Worm (Caenorhabditis elegans): Measurements from ENCODE around the gene srz-102.

- TF ChIP-seq nhr-28 (tag; optimal IDR thresholded peaks at IDR 0.05) (no peak), fkh-4 (tag; optimal IDR thresholded peaks at IDR 0.05; ENCODE audit: borderline replicate concordance) (no peak), ceh-88 (GFP tag; IDR thresholded peaks at IDR 0.05) (no peak), unc-62 (GFP tag; optimal IDR thresholded peaks at IDR 0.05) (no peak), fkh-10 (GFP tag; optimal IDR thresholded peaks at IDR 0.05) (no peak), nhr-84 (tag; optimal IDR thresholded peaks at IDR 0.05) (no peak), nhr-237 (tag; optimal IDR thresholded peaks at IDR 0.05) (no peak), nhr-76 (tag; optimal IDR thresholded peaks at IDR 0.05) (no peak)
Measured at ce11 chrV:16699752-16700259, 12.5 kb downstream of the srz-102 start, which contains the start of gene Y70C5C.1.
